Worm (Caenorhabditis elegans) whole organism, midembryonic: ENCODE data around the gene T21H3.1.

Experiments
- T22C8.4 ChIP-seq: fragments of 200-800 bp; sonication (Bioruptor generic); IDR thresholded peaks from 2 replicates; pipeline ENCODE4 v1.3.6; 2022; ENCODE audit warnings: missing genetic modification characterization, missing compliant biosample characterization
- cog-1 ChIP-seq: sonication (generic microtip); optimal IDR thresholded peaks from 2 replicates; lab custom pipeline; 2016; ENCODE audit warnings: missing genetic modification characterization, missing compliant biosample characterization
- flt-1 ChIP-seq: fragments of 200-800 bp; sonication (Bioruptor generic); IDR thresholded peaks from 2 replicates; pipeline ENCODE4 v1.3.6; 2022; ENCODE audit warnings: missing genetic modification characterization, missing compliant biosample characterization
- klf-2 ChIP-seq: fragments of 200-800 bp; sonication (Bioruptor generic); conservative IDR thresholded peaks from 2 replicates; pipeline ENCODE4 v1.3.6; 2022; ENCODE audit warnings: missing genetic modification reagents, missing genetic modification characterization, missing compliant biosample characterization
- med-1 ChIP-seq: sonication (generic microtip); optimal IDR thresholded peaks from 2 replicates; lab custom pipeline; 2017; ENCODE audit warnings: missing genetic modification characterization, mild to moderate bottlenecking, missing compliant biosample characterization, antibody characterized with exemption, missing genetic modification reagents; ENCODE audit not compliant: insufficient read depth
- ref-1 ChIP-seq: fragments of 200-800 bp; sonication (Bioruptor generic); conservative IDR thresholded peaks from 2 replicates; pipeline ENCODE4 v1.3.6; 2022; ENCODE audit warnings: missing genetic modification reagents, missing genetic modification characterization, missing compliant biosample characterization
- tab-1 ChIP-seq: fragments of 200-800 bp; sonication (Bioruptor generic); IDR thresholded peaks from 2 replicates; pipeline ENCODE4 v1.3.6; 2022; ENCODE audit warnings: missing genetic modification characterization, missing compliant biosample characterization
- ztf-29 ChIP-seq: fragments of 200-800 bp; sonication (Bioruptor generic); IDR thresholded peaks from 2 replicates; pipeline ENCODE4 v1.3.6; 2022; ENCODE audit warnings: missing genetic modification reagents, missing genetic modification characterization, missing compliant biosample characterization

- TF ChIP-seq ztf-29 (GFP tag; lab: Robert Waterston, UW) (no peak), tab-1 (GFP tag; lab: Robert Waterston, UW) (no peak), flt-1 (GFP tag; lab: Robert Waterston, UW) (no peak), ref-1 (no peak), cog-1 (no peak), T22C8.4 (GFP tag; lab: Robert Waterston, UW) (no peak), klf-2 (no peak), med-1 (GFP tag; lab: Kevin White, UChicago) (no peak)
Measured at ce11 chrV:1195995-1196394, 19.5 kb downstream of the T21H3.1 start, which contains the start of the genes wrb-1 and Y50D4A.4.
